Worm (Caenorhabditis elegans) whole organism, L2 larva: ENCODE results near the gene T05A12.4.
A peak's percentile ranks its signal among the peaks of the same experiment; 100 is the strongest.

Experiments
- C34F6.9 ChIP-seq: fragments of 150-350 bp; optimal IDR thresholded peaks from 2 replicates; lab custom pipeline; 2014; ENCODE audit warnings: missing biosample characterization, missing genetic modification characterization
- F13H6.1 ChIP-seq: sonication (generic microtip); optimal IDR thresholded peaks from 2 replicates; lab custom pipeline; 2016; ENCODE audit warnings: missing genetic modification characterization, missing compliant biosample characterization
- R02D3.7 ChIP-seq: fragments of 150-350 bp; optimal IDR thresholded peaks from 2 replicates; lab custom pipeline; 2014; ENCODE audit warnings: missing biosample characterization, missing genetic modification characterization
- Y55F3AM.14 ChIP-seq: fragments of 200-800 bp; sonication (Bioruptor generic); optimal IDR thresholded peaks from 2 replicates; lab custom pipeline; 2018; ENCODE audit warnings: mild to moderate bottlenecking, missing genetic modification characterization, missing compliant biosample characterization
- ZK546.5 ChIP-seq: sonication (generic microtip); optimal IDR thresholded peaks from 2 replicates; lab custom pipeline; 2017; ENCODE audit warnings: missing biosample characterization, missing genetic modification characterization
- alr-1 ChIP-seq: fragments of 150-350 bp; optimal IDR thresholded peaks from 2 replicates; lab custom pipeline; 2014; ENCODE audit warnings: missing biosample characterization, missing genetic modification characterization
- aly-2 ChIP-seq: fragments of 150-350 bp; optimal IDR thresholded peaks from 2 replicates; lab custom pipeline; 2014; ENCODE audit warnings: missing biosample characterization, missing genetic modification characterization
- ama-1 ChIP-seq: fragments of 150-350 bp; optimal IDR thresholded peaks from 2 replicates; lab custom pipeline; 2018; ENCODE audit warnings: inconsistent platforms
- crh-2 ChIP-seq: sonication (generic microtip); optimal IDR thresholded peaks from 2 replicates; lab custom pipeline; 2017; ENCODE audit warnings: missing biosample characterization, missing genetic modification characterization
- dmd-4 ChIP-seq: sonication (generic microtip); optimal IDR thresholded peaks from 2 replicates; lab custom pipeline; 2017; ENCODE audit warnings: missing biosample characterization, missing genetic modification characterization
- egl-27 ChIP-seq: sonication (generic microtip); optimal IDR thresholded peaks from 3 replicates; lab custom pipeline; 2017; ENCODE audit warnings: missing biosample characterization, missing genetic modification reagents, missing genetic modification characterization
- elt-1 ChIP-seq: fragments of 150-350 bp; optimal IDR thresholded peaks from 2 replicates; lab custom pipeline; 2014; ENCODE audit warnings: missing biosample characterization, missing genetic modification characterization
- fos-1 ChIP-seq: fragments of 150-350 bp; optimal IDR thresholded peaks from 2 replicates; lab custom pipeline; 2014; ENCODE audit warnings: missing biosample characterization, missing genetic modification characterization
- gmeb-1 ChIP-seq: fragments of 150-350 bp; optimal IDR thresholded peaks from 2 replicates; lab custom pipeline; 2014; ENCODE audit warnings: missing biosample characterization, missing genetic modification characterization
- lin-13 ChIP-seq: fragments of 150-350 bp; optimal IDR thresholded peaks from 2 replicates; lab custom pipeline; 2014; ENCODE audit warnings: missing biosample characterization, missing genetic modification reagents, missing genetic modification characterization
- lin-39 ChIP-seq: fragments of 150-350 bp; optimal IDR thresholded peaks from 2 replicates; lab custom pipeline; 2014; ENCODE audit warnings: missing biosample characterization, missing genetic modification reagents, missing genetic modification characterization
- lsy-2 ChIP-seq, 2 experiments: fragments of 150-350 bp in 1 of 2; sonication (generic microtip) in 1 of 2; optimal IDR thresholded peaks; 2 replicates each; lab custom pipeline; 2014 to 2017; ENCODE audit warnings: missing biosample characterization in 2 of 2, missing genetic modification characterization in 2 of 2
- mab-5 ChIP-seq: fragments of 150-350 bp; optimal IDR thresholded peaks from 2 replicates; lab custom pipeline; 2014; ENCODE audit warnings: missing biosample characterization, missing genetic modification characterization
- mdl-1 ChIP-seq, 2 experiments: fragments of 150-350 bp in 1 of 2; sonication (generic microtip) in 1 of 2; optimal IDR thresholded peaks; 2 replicates each; lab custom pipeline; 2017; ENCODE audit warnings: missing biosample characterization in 2 of 2, missing genetic modification characterization in 2 of 2
- nhr-129 ChIP-seq: fragments of 150-350 bp; optimal IDR thresholded peaks from 2 replicates; lab custom pipeline; 2014; ENCODE audit warnings: missing biosample characterization, missing genetic modification characterization
- nhr-21 ChIP-seq: fragments of 150-350 bp; optimal IDR thresholded peaks from 2 replicates; lab custom pipeline; 2014; ENCODE audit warnings: missing biosample characterization, missing genetic modification characterization
- nhr-23 ChIP-seq: fragments of 150-350 bp; optimal IDR thresholded peaks from 2 replicates; lab custom pipeline; 2014; ENCODE audit warnings: missing biosample characterization, missing genetic modification reagents, missing genetic modification characterization
- nhr-25 ChIP-seq: fragments of 150-350 bp; sonication (generic microtip); optimal IDR thresholded peaks from 3 replicates; lab custom pipeline; 2014; ENCODE audit warnings: missing biosample characterization, missing genetic modification characterization
- nhr-6 ChIP-seq: fragments of 150-350 bp; optimal IDR thresholded peaks from 2 replicates; lab custom pipeline; 2014; ENCODE audit warnings: missing biosample characterization, missing genetic modification characterization
- nhr-77 ChIP-seq: fragments of 150-350 bp; optimal IDR thresholded peaks from 2 replicates; lab custom pipeline; 2014; ENCODE audit warnings: missing biosample characterization, missing genetic modification characterization
- peb-1 ChIP-seq: fragments of 150-350 bp; optimal IDR thresholded peaks from 2 replicates; lab custom pipeline; 2014; ENCODE audit warnings: missing biosample characterization, missing genetic modification characterization
- skn-1 ChIP-seq: sonication (generic microtip); optimal IDR thresholded peaks from 2 replicates; lab custom pipeline; 2017; ENCODE audit warnings: missing biosample characterization, missing genetic modification characterization
- sma-3 ChIP-seq: sonication (generic microtip); optimal IDR thresholded peaks from 2 replicates; lab custom pipeline; 2016; ENCODE audit warnings: missing genetic modification reagents, missing genetic modification characterization, missing compliant biosample characterization
- sma-9 ChIP-seq, 2 experiments: fragments of 150-350 bp in 1 of 2; sonication (generic microtip) in 1 of 2; optimal IDR thresholded peaks; 2 replicates each; lab custom pipeline; 2014 to 2016; ENCODE audit warnings: missing genetic modification characterization in 2 of 2, mild to moderate bottlenecking in 1 of 2, missing biosample characterization in 1 of 2, missing compliant biosample characterization in 1 of 2, missing genetic modification reagents in 1 of 2, moderate library complexity in 1 of 2
- snpc-4 ChIP-seq: fragments of 150-350 bp; optimal IDR thresholded peaks from 2 replicates; lab custom pipeline; 2014; ENCODE audit warnings: missing biosample characterization, missing genetic modification characterization
- unc-55 ChIP-seq: fragments of 150-350 bp; sonication (generic microtip); optimal IDR thresholded peaks from 3 replicates; lab custom pipeline; 2014; ENCODE audit warnings: missing biosample characterization, missing genetic modification reagents, missing genetic modification characterization
- unc-62 ChIP-seq: fragments of 150-350 bp; optimal IDR thresholded peaks from 2 replicates; lab custom pipeline; 2014; ENCODE audit warnings: missing biosample characterization, missing genetic modification reagents, missing genetic modification characterization
- zag-1 ChIP-seq: fragments of 150-350 bp; optimal IDR thresholded peaks from 2 replicates; lab custom pipeline; 2014; ENCODE audit warnings: missing biosample characterization, missing genetic modification characterization
- ztf-1 ChIP-seq: fragments of 200-800 bp; sonication (Bioruptor generic); conservative IDR thresholded peaks from 2 replicates; pipeline ENCODE4 v1.3.6; 2022; ENCODE audit warnings: missing genetic modification characterization, missing compliant biosample characterization
- ztf-11 ChIP-seq: sonication (generic microtip); optimal IDR thresholded peaks from 2 replicates; lab custom pipeline; 2017; ENCODE audit warnings: missing biosample characterization, missing genetic modification characterization
- ztf-4 ChIP-seq: fragments of 150-350 bp; optimal IDR thresholded peaks from 2 replicates; lab custom pipeline; 2014; ENCODE audit warnings: missing biosample characterization, missing genetic modification characterization

Gene T05A12.4

ce11 chrIV:6909863-6910733 is 22.4 kb downstream of the T05A12.4 start, which contains the start of the genes rpn-1 and ribo-1:
rpn-1 (minus strand) TSS chrIV:6909913.
ribo-1 (plus strand) TSS chrIV:6910683.
- no peak for TF ChIP-seq ztf-4
- peak; percentile 68 for TF ChIP-seq unc-55 (GFP tag; lab: Kevin White, UChicago)
- TF ChIP-seq crh-2, result peak; percentile 84
- no peak for TF ChIP-seq sma-9 (GFP tag; optimal IDR thresholded peaks at IDR 0.05; lab: Kevin White, UChicago)
- no peak for TF ChIP-seq sma-9 (tag; optimal IDR thresholded peaks at IDR 0.05; lab: Kevin White, UChicago)
- peak; percentile 50 for TF ChIP-seq nhr-129 (tag; lab: Kevin White, UChicago)
- peak; percentile 99 for TF ChIP-seq skn-1 (tag; lab: Kevin White, UChicago)
- TF ChIP-seq F13H6.1, result no peak
- TF ChIP-seq C34F6.9, result peak; percentile 74
- peak; percentile 5 for TF ChIP-seq snpc-4 (tag; lab: Kevin White, UChicago)
- no peak for TF ChIP-seq lin-13
- peak in 1 of 2 experiments; percentile 64 for TF ChIP-seq lsy-2 (tag; optimal IDR thresholded peaks at IDR 0.05; lab: Kevin White, UChicago)
- TF ChIP-seq nhr-25, result peak; percentile 12

DNA sequence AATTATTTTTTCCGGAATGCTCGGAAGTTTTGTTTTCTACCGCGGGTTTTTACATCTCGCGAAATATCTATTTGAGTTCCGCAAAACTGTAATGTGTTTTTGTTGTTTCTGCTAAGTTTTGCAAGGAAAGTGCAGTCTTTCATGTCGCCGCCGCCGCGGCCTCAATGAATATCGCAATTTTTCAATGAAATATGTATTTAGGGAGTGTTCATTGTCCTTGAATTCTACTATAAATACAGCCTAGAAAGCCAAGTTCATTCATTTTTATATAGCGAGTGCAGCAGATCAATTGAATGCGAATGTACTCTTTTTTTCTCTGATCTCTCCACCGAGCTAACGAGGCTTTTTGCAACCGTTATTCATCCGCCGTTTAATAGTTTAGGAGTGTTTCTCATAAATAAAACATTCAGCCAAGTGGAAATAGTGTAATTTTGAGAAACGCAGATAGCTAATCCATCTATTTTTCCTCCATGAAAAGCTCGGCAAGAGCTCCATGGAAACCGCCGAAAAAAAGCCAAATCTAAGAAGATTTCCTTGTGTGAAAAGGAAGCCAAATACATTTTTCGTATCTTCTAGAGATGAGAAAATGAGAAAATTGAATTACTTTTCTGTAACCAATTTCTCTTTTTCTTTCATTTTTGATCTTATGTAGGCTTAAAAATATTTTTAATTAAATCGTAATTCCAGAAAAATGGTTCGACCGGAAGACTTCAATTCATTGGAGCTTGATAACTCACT is 25.3 kb downstream of the T05A12.4 start, which contains the start of gene T22D1.3:
Gene T22D1.3, plus strand, starts transcription at position 688 of the 738 bp plus-strand sequence.
- TF ChIP-seq lin-13 (no peak), ama-1 (lab: Kevin White, UChicago) (no peak), gmeb-1 (tag; lab: Kevin White, UChicago) (no peak), nhr-6 (tag; lab: Kevin White, UChicago) (no peak), mab-5 (tag; lab: Kevin White, UChicago) (no peak), C34F6.9 (peak; percentile 19), mdl-1 (tag; optimal IDR thresholded peaks at IDR 0.05; lab: Kevin White, UChicago) (no peak), unc-55 (GFP tag; lab: Kevin White, UChicago) (peak; percentile 59), ztf-1 (no peak), nhr-23 (tag; lab: Kevin White, UChicago) (no peak), nhr-21 (no peak), snpc-4 (tag; lab: Kevin White, UChicago) (peak; percentile 30), lsy-2 (tag; optimal IDR thresholded peaks at IDR 0.05; lab: Kevin White, UChicago) (peak in 1 of 2 experiments; percentile 30), alr-1 (tag; lab: Kevin White, UChicago) (no peak), nhr-129 (tag; lab: Kevin White, UChicago) (no peak), fos-1 (tag; lab: Kevin White, UChicago) (no peak), elt-1 (tag; lab: Kevin White, UChicago) (no peak), aly-2 (tag; lab: Kevin White, UChicago) (no peak), peb-1 (tag; lab: Kevin White, UChicago) (no peak), unc-62 (GFP tag; lab: Kevin White, UChicago) (no peak), nhr-77 (tag; lab: Kevin White, UChicago) (no peak), dmd-4 (no peak), skn-1 (tag; lab: Kevin White, UChicago) (no peak), R02D3.7 (tag; lab: Kevin White, UChicago) (no peak), ZK546.5 (tag; lab: Kevin White, UChicago) (no peak), lin-39 (tag; lab: Kevin White, UChicago) (no peak)

- peak; percentile 26 for TF ChIP-seq snpc-4 (tag; lab: Kevin White, UChicago)
Observed at ce11 chrIV:6914161-6914585, 26.4 kb downstream of the T05A12.4 start.

ce11 chrIV:6916831-6917230 is 29.1 kb downstream of the T05A12.4 start:
- no peak for TF ChIP-seq ztf-11
- no peak for TF ChIP-seq mab-5 (tag; lab: Kevin White, UChicago)
- no peak for TF ChIP-seq nhr-129 (tag; lab: Kevin White, UChicago)
- no peak for TF ChIP-seq Y55F3AM.14 (GFP tag; lab: Kevin White, UChicago)
- TF ChIP-seq zag-1 (tag; lab: Kevin White, UChicago), result no peak
- TF ChIP-seq R02D3.7 (tag; lab: Kevin White, UChicago), result no peak
- no peak for TF ChIP-seq nhr-6 (tag; lab: Kevin White, UChicago)
- no peak for TF ChIP-seq egl-27 (tag; lab: Kevin White, UChicago)
- TF ChIP-seq nhr-77 (tag; lab: Kevin White, UChicago), result no peak
- no peak for TF ChIP-seq fos-1 (tag; lab: Kevin White, UChicago)
- TF ChIP-seq sma-3 (GFP tag; lab: Kevin White, UChicago), result no peak
- no peak for TF ChIP-seq sma-9 (GFP tag; optimal IDR thresholded peaks at IDR 0.05; lab: Kevin White, UChicago)
- no peak for TF ChIP-seq sma-9 (tag; optimal IDR thresholded peaks at IDR 0.05; lab: Kevin White, UChicago)
- TF ChIP-seq, all 48 proteins: peak for 0
